Fruit fly (Drosophila melanogaster): Measurements from ENCODE around the gene CG2938.

CG2938 gene

dm6 chrX:3968346-3969044 is 32.2 kb upstream of the CG2938 start, which contains the start of gene CG6428 (continued):
- TF ChIP-seq ato (GFP tag; IDR thresholded peaks at IDR 0.05; ENCODE audit: partially characterized antibody) (peak; percentile 9), CG6765 (GFP tag; optimal IDR thresholded peaks at IDR 0.05) (no peak), z (GFP tag; IDR thresholded peaks at IDR 0.05) (no peak), CG11093 (GFP tag; IDR thresholded peaks at IDR 0.05) (no peak), CG3726 (GFP tag; IDR thresholded peaks at IDR 0.05) (no peak), Chrac-16 (GFP tag; optimal IDR thresholded peaks at IDR 0.05) (peak; percentile 33), knrl (GFP tag; IDR thresholded peaks at IDR 0.05; ENCODE audit: partially characterized antibody) (peak; percentile 70; the same call in 2 of the 3 replicates), CG4282 (GFP tag; optimal IDR thresholded peaks at IDR 0.05) (no peak), CG17612 (GFP tag; IDR thresholded peaks at IDR 0.05) (no peak), CG10321 (GFP tag; IDR thresholded peaks at IDR 0.05) (no peak), ranshi (GFP tag; IDR thresholded peaks at IDR 0.05) (peak; percentile 43; the same call in 1 of the 2 replicates), Six4 (GFP tag; optimal IDR thresholded peaks at IDR 0.05) (no peak), pita (GFP tag; optimal IDR thresholded peaks at IDR 0.05) (no peak), inv (GFP tag; IDR thresholded peaks at IDR 0.05; ENCODE audit: partially characterized antibody) (peak; percentile 33; the same call in 1 of the 2 replicates), CG43689 (GFP tag; IDR thresholded peaks at IDR 0.05) (no peak), CG12299 (tag; optimal IDR thresholded peaks at IDR 0.05) (peak; percentile 48), NfI (GFP tag; optimal IDR thresholded peaks at IDR 0.05) (peak; percentile 48), CG6683 (GFP tag; optimal IDR thresholded peaks at IDR 0.05) (no peak), CG6813 (GFP tag; optimal IDR thresholded peaks at IDR 0.05) (no peak), Drgx (GFP tag; IDR thresholded peaks at IDR 0.05) (no peak), Xrp1 (GFP tag; IDR thresholded peaks at IDR 0.05) (peak; percentile 50), Hr78 (GFP tag; optimal IDR thresholded peaks at IDR 0.05) (no peak), nau (GFP tag; optimal IDR thresholded peaks at IDR 0.05) (no peak), CG34422 (GFP tag; IDR thresholded peaks at IDR 0.05) (0 out of 3 replicates have a peak, but pooled peaks have one; percentile 42), YL-1 (GFP tag; optimal IDR thresholded peaks at IDR 0.05) (peak; percentile 18), vvl (GFP tag; IDR thresholded peaks at IDR 0.05) (peak; percentile 71), Usf (GFP tag; optimal IDR thresholded peaks at IDR 0.05) (peak; percentile 7), Poxn (GFP tag; IDR thresholded peaks at IDR 0.05) (no peak), CG12769 (tag; optimal IDR thresholded peaks at IDR 0.05) (no peak), pb (GFP tag; optimal IDR thresholded peaks at IDR 0.05) (no peak), tx (GFP tag; optimal IDR thresholded peaks at IDR 0.05) (no peak), CG10209 (GFP tag; optimal IDR thresholded peaks at IDR 0.05) (peak; percentile 30), CG2889 (GFP tag; IDR thresholded peaks at IDR 0.05) (no peak), toy (GFP tag; IDR thresholded peaks at IDR 0.05) (no peak), Hey (tag; optimal IDR thresholded peaks at IDR 0.05) (peak; percentile 3), her (GFP tag; optimal IDR thresholded peaks at IDR 0.05) (no peak), CG13894 (tag; optimal IDR thresholded peaks at IDR 0.05) (peak; percentile 12), yki (optimal IDR thresholded peaks at IDR 0.05) (no peak), seq (GFP tag; IDR thresholded peaks at IDR 0.05) (no peak), zf30C (GFP tag; optimal IDR thresholded peaks at IDR 0.05) (no peak), sens-2 (GFP tag; IDR thresholded peaks at IDR 0.05) (no peak), CG6791 (GFP tag; IDR thresholded peaks at IDR 0.05; ENCODE audit: partially characterized antibody) (peak; percentile 50; the same call in 2 of the 3 replicates), mam (GFP tag; optimal IDR thresholded peaks at IDR 0.05) (peak; percentile 57), danr (GFP tag; IDR thresholded peaks at IDR 0.05) (no peak), Dp (GFP tag; optimal IDR thresholded peaks at IDR 0.05) (peak; percentile 83), ssp (GFP tag; IDR thresholded peaks at IDR 0.05) (peak; percentile 19; the same call in 1 of the 2 replicates), Adf1 (GFP tag; IDR thresholded peaks at IDR 0.05) (no peak; the same call in 1 of the 2 replicates), CG17568 (GFP tag; optimal IDR thresholded peaks at IDR 0.05) (no peak), crp (GFP tag; optimal IDR thresholded peaks at IDR 0.05) (peak in 1 of 2 experiments; percentile 85), sug (tag; optimal IDR thresholded peaks at IDR 0.05) (peak; percentile 99)

Data from whole organism, embryonic.